Worm (Caenorhabditis elegans): Measurements from ENCODE around the gene xpb-1.

- no peak for TF ChIP-seq hnd-1 (tag; optimal IDR thresholded peaks at IDR 0.05)
- TF ChIP-seq flt-1 (GFP tag; IDR thresholded peaks at IDR 0.05): no peak
- no peak for TF ChIP-seq ama-1 (optimal IDR thresholded peaks at IDR 0.05)
- TF ChIP-seq ets-7 (tag; optimal IDR thresholded peaks at IDR 0.05): no peak
- no peak for TF ChIP-seq sea-1 (GFP tag; conservative IDR thresholded peaks at IDR 0.05)
These were observed 17.6 kb upstream of the xpb-1 start, which contains the start of gene Y66D12A.19 for ce11 chrIII:11508816-11509215.
